Fruit fly (Drosophila melanogaster) whole organism, pupa: ENCODE data around the gene CG31347.

Experiments used
- CG13204 ChIP-seq: fragments of 200-800 bp; sonication (Bioruptor generic); optimal IDR thresholded peaks from 2 replicates; lab custom pipeline; 2018; ENCODE audit warnings: missing biosample characterization, mild to moderate bottlenecking, missing genetic modification characterization, moderate library complexity
- CG14655 ChIP-seq: fragments of 200-800 bp; sonication (Bioruptor generic); optimal IDR thresholded peaks from 3 replicates; lab custom pipeline; 2017; ENCODE audit warnings: mild to moderate bottlenecking, missing biosample characterization, missing genetic modification reagents, missing genetic modification characterization
- Pif1A ChIP-seq: fragments of 200-800 bp; sonication (Bioruptor generic); optimal IDR thresholded peaks from 3 replicates; lab custom pipeline; 2016; ENCODE audit warnings: missing biosample characterization, missing genetic modification characterization

DNA sequence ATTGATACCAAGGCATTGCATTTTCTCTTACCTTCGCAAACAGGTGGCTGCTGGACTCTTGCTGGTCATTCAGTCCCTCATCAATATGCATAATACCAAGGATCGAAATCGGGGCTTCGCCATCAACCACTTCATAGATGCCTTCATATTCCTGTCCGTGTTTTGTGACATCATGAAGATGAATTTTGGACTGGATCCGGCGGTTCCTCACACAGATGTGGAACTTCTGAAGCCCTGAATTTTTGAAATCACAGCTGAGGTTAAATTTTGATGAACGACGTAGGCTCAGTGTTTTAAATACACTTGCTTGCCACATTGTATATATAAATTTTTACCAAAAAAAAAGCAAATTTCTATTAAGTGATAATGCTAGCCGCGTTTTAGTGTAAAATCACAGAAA is 4.6 kb upstream of the CG31347 start, which contains the start of gene Past1:
- TF ChIP-seq CG13204 (GFP tag; lab: Kevin White, UChicago), result no peak
- no peak for TF ChIP-seq CG14655
- no peak for TF ChIP-seq Pif1A
